Fruit fly (Drosophila melanogaster) whole organism, pupa: Measurements from ENCODE around the gene Hsp70Ba.
A peak's percentile ranks its signal among the peaks of the same experiment; 100 is the strongest.

Experiments
- CG10348 ChIP-seq: fragments of 200-800 bp; sonication (Bioruptor generic); IDR thresholded peaks from 2 replicates; pipeline ENCODE4 v1.3.6; 2022; ENCODE audit warnings: missing biosample characterization, missing genetic modification characterization
- CG12605 ChIP-seq: fragments of 200-800 bp; sonication (Bioruptor generic); IDR thresholded peaks from 2 replicates; pipeline ENCODE4 v1.3.6; 2022; ENCODE audit warnings: missing biosample characterization, missing genetic modification characterization
- CG13204 ChIP-seq: fragments of 200-800 bp; sonication (Bioruptor generic); optimal IDR thresholded peaks from 2 replicates; lab custom pipeline; 2018; ENCODE audit warnings: missing biosample characterization, mild to moderate bottlenecking, missing genetic modification characterization, moderate library complexity
- CG15710 ChIP-seq: fragments of 200-800 bp; sonication (Bioruptor generic); optimal IDR thresholded peaks from 2 replicates; lab custom pipeline; 2018; ENCODE audit warnings: missing biosample characterization, mild to moderate bottlenecking, missing genetic modification characterization, moderate library complexity
- CG17806 ChIP-seq: fragments of 200-800 bp; sonication (Bioruptor generic); optimal IDR thresholded peaks from 2 replicates; lab custom pipeline; 2018; ENCODE audit warnings: missing biosample characterization, mild to moderate bottlenecking, missing genetic modification characterization, moderate library complexity
- CG32121 ChIP-seq: fragments of 200-800 bp; sonication (Bioruptor generic); IDR thresholded peaks from 2 replicates; pipeline ENCODE4 v1.3.6; 2022; ENCODE audit warnings: missing biosample characterization, missing genetic modification characterization
- CG34367 ChIP-seq: fragments of 200-800 bp; sonication (Bioruptor generic); optimal IDR thresholded peaks from 2 replicates; lab custom pipeline; 2018; ENCODE audit warnings: missing biosample characterization, mild to moderate bottlenecking, missing genetic modification characterization
- CG4496 ChIP-seq: fragments of 200-800 bp; sonication (Bioruptor generic); IDR thresholded peaks from 3 replicates; pipeline ENCODE4 v1.3.6; 2022; ENCODE audit warnings: missing biosample characterization, missing genetic modification characterization
- CG8159 ChIP-seq: fragments of 200-800 bp; sonication (Bioruptor generic); optimal IDR thresholded peaks from 3 replicates; lab custom pipeline; 2018; ENCODE audit warnings: missing biosample characterization, mild to moderate bottlenecking, missing genetic modification characterization, moderate library complexity
- CG8301 ChIP-seq: fragments of 200-800 bp; sonication (Bioruptor generic); optimal IDR thresholded peaks from 2 replicates; lab custom pipeline; 2018; ENCODE audit warnings: missing biosample characterization, mild to moderate bottlenecking, missing genetic modification characterization
- CG9948 ChIP-seq: fragments of 200-800 bp; sonication (Bioruptor generic); optimal IDR thresholded peaks from 2 replicates; lab custom pipeline; 2018; ENCODE audit warnings: missing biosample characterization, mild to moderate bottlenecking, missing genetic modification characterization, moderate library complexity
- D1 ChIP-seq: fragments of 200-800 bp; sonication (Bioruptor generic); optimal IDR thresholded peaks from 2 replicates; lab custom pipeline; 2018; ENCODE audit warnings: missing biosample characterization, mild to moderate bottlenecking, missing genetic modification characterization, moderate library complexity
- EcR ChIP-seq: fragments of 200-800 bp; sonication (Bioruptor generic); optimal IDR thresholded peaks from 3 replicates; lab custom pipeline; 2019; ENCODE audit warnings: missing biosample characterization, missing genetic modification characterization, mild to moderate bottlenecking, moderate library complexity, missing genetic modification reagents
- Ets98B ChIP-seq: fragments of 200-800 bp; sonication (Bioruptor generic); IDR thresholded peaks from 2 replicates; pipeline ENCODE4 v1.3.6; 2022; ENCODE audit warnings: missing biosample characterization, missing genetic modification characterization
- Pif1A ChIP-seq: fragments of 200-800 bp; sonication (Bioruptor generic); optimal IDR thresholded peaks from 3 replicates; lab custom pipeline; 2016; ENCODE audit warnings: missing biosample characterization, missing genetic modification characterization
- Pif1B ChIP-seq: fragments of 200-800 bp; sonication (Bioruptor generic); optimal IDR thresholded peaks from 3 replicates; lab custom pipeline; 2016; ENCODE audit warnings: missing biosample characterization, missing genetic modification characterization
- Snoo ChIP-seq: fragments of 200-800 bp; sonication (Bioruptor generic); optimal IDR thresholded peaks from 3 replicates; lab custom pipeline; 2017; ENCODE audit warnings: missing biosample characterization, mild to moderate bottlenecking, missing genetic modification characterization, inconsistent platforms
- fd96Ca ChIP-seq: fragments of 200-800 bp; sonication (Bioruptor generic); IDR thresholded peaks from 3 replicates; pipeline ENCODE4 v1.3.6; 2022; ENCODE audit warnings: missing biosample characterization, missing genetic modification characterization
- gl ChIP-seq: fragments of 200-800 bp; sonication (Bioruptor generic); optimal IDR thresholded peaks from 2 replicates; lab custom pipeline; 2018; ENCODE audit warnings: missing biosample characterization, mild to moderate bottlenecking, missing genetic modification characterization
- rn ChIP-seq: fragments of 200-800 bp; sonication (Bioruptor generic); IDR thresholded peaks from 2 replicates; pipeline ENCODE4 v1.3.6; 2022; ENCODE audit warnings: missing biosample characterization, missing genetic modification characterization

The Hsp70Ba gene

dm6 chr3R:12429120-12429610 lies 38.4 kb downstream of the Hsp70Ba start, which contains the start of the genes CG5641 and CG5245:
Gene CG5641 (minus strand): TSS chr3R:12429282.
Gene CG5245 (plus strand): TSS chr3R:12429560.
- TF ChIP-seq CG15710 (no peak), Ets98B (no peak), CG8159 (tag; lab: Kevin White, UChicago) (no peak), Pif1A (GFP tag; lab: Kevin White, UChicago) (no peak), CG12605 (GFP tag; lab: Robert Waterston, UW) (no peak), CG8301 (tag; lab: Kevin White, UChicago) (no peak), CG9948 (tag; lab: Kevin White, UChicago) (no peak), CG32121 (GFP tag; lab: Robert Waterston, UW) (no peak), Pif1B (no peak), CG10348 (GFP tag; lab: Robert Waterston, UW) (no peak), CG13204 (GFP tag; lab: Kevin White, UChicago) (no peak), rn (GFP tag; lab: Robert Waterston, UW) (no peak), EcR (GFP tag; lab: Kevin White, UChicago) (no peak), fd96Ca (GFP tag; lab: Robert Waterston, UW) (no peak), gl (tag; lab: Kevin White, UChicago) (no peak), D1 (tag; lab: Kevin White, UChicago) (no peak), CG34367 (no peak), Snoo (tag; lab: Kevin White, UChicago) (no peak)

- TF ChIP-seq Ets98B (no peak), CG4496 (GFP tag; lab: Robert Waterston, UW) (no peak), Pif1A (GFP tag; lab: Kevin White, UChicago) (no peak), CG17806 (tag; lab: Kevin White, UChicago) (no peak), Snoo (tag; lab: Kevin White, UChicago) (no peak), CG15710 (no peak), CG12605 (GFP tag; lab: Robert Waterston, UW) (no peak), gl (tag; lab: Kevin White, UChicago) (no peak), fd96Ca (GFP tag; lab: Robert Waterston, UW) (no peak)
These were observed 41.3 kb downstream of the Hsp70Ba start, which contains the start of gene NANS for dm6 chr3R:12426310-12426653. Gene NANS (plus strand): TSS chr3R:12426578.

- TF ChIP-seq CG15710 (peak; percentile 10), Snoo (tag; lab: Kevin White, UChicago) (peak; percentile 31), fd96Ca (GFP tag; lab: Robert Waterston, UW) (no peak), EcR (GFP tag; lab: Kevin White, UChicago) (no peak), CG12605 (GFP tag; lab: Robert Waterston, UW) (no peak), Ets98B (no peak)
These were observed 41.9 kb downstream of the Hsp70Ba start, which contains the start of gene Pp1-87B for dm6 chr3R:12425510-12426309. Gene Pp1-87B (minus strand): TSS chr3R:12425917.

dm6 chr3R:12423997-12424396 lies 43.6 kb downstream of the Hsp70Ba start:
- peak; percentile 2 for TF ChIP-seq EcR (GFP tag; lab: Kevin White, UChicago)
- TF ChIP-seq CG10348 (GFP tag; lab: Robert Waterston, UW) = no peak

dm6 chr3R:12422379-12422975 lies 45.1 kb downstream of the Hsp70Ba start, which contains the start of the genes Scgbeta and CG17202:
Gene Scgbeta (minus strand): TSS chr3R:12422429.
Gene CG17202 (plus strand): TSS chr3R:12422768.
- TF ChIP-seq Ets98B (peak; percentile 22; the same call in 1 of the 2 replicates), Pif1B (no peak)
